Worm (Caenorhabditis elegans) whole organism, L4 larva: ENCODE measurements around the gene ceh-28.

Experiments used
- T26A8.4 ChIP-seq: fragments of 200-800 bp; sonication (Bioruptor generic); IDR thresholded peaks from 2 replicates; pipeline ENCODE4 v1.3.6; 2022; ENCODE audit warnings: missing genetic modification characterization, missing compliant biosample characterization
- Y48G9A.11 ChIP-seq: fragments of 200-800 bp; sonication (Bioruptor generic); IDR thresholded peaks from 2 replicates; pipeline ENCODE4 v1.3.6; 2022; ENCODE audit warnings: missing genetic modification reagents, missing genetic modification characterization, missing compliant biosample characterization
- aha-1 ChIP-seq: fragments of 150-350 bp; peaks from one replicate; lab custom pipeline; 2014; ENCODE audit warnings: missing biosample characterization, missing genetic modification characterization
- ceh-44 ChIP-seq: fragments of 200-800 bp; sonication (Bioruptor generic); IDR thresholded peaks from 2 replicates; pipeline ENCODE4 v1.3.6; 2022; ENCODE audit warnings: missing genetic modification reagents, missing genetic modification characterization, missing compliant biosample characterization
- ceh-82 ChIP-seq: sonication (generic microtip); optimal IDR thresholded peaks from 2 replicates; lab custom pipeline; 2017; ENCODE audit warnings: missing biosample characterization, missing genetic modification characterization
- hlh-11 ChIP-seq: fragments of 200-800 bp; sonication (Bioruptor generic); optimal IDR thresholded peaks from 2 replicates; lab custom pipeline; 2018; ENCODE audit warnings: mild to moderate bottlenecking, missing genetic modification characterization, missing compliant biosample characterization
- mdl-1 ChIP-seq, 2 experiments: fragments of 150-350 bp in 1 of 2; sonication (generic microtip) in 1 of 2; optimal IDR thresholded peaks; 2 replicates each; lab custom pipeline; 2014 to 2017; ENCODE audit warnings: missing biosample characterization in 2 of 2, missing genetic modification characterization in 2 of 2
- mdt-29 ChIP-seq: fragments of 200-800 bp; sonication (Bioruptor generic); IDR thresholded peaks from 2 replicates; pipeline ENCODE4 v1.3.6; 2022; ENCODE audit warnings: missing genetic modification reagents, missing genetic modification characterization, missing compliant biosample characterization
- nhr-48 ChIP-seq: sonication (generic microtip); optimal IDR thresholded peaks from 2 replicates; lab custom pipeline; 2016; ENCODE audit warnings: mild to moderate bottlenecking, missing genetic modification characterization, missing compliant biosample characterization
- pha-4 ChIP-seq, 2 experiments: fragments of 150-350 bp in 1 of 2; fragments of 200-800 bp in 1 of 2; sonication (Bioruptor generic) in 1 of 2; IDR thresholded peaks in 1 of 2; optimal IDR thresholded peaks in 1 of 2; 2 replicates each; pipeline versions ENCODE4 v1.3.6 to Lab custom; 2014 to 2022; ENCODE audit warnings: missing genetic modification characterization in 2 of 2, missing genetic modification reagents in 2 of 2, missing biosample characterization in 1 of 2, missing compliant biosample characterization in 1 of 2
- php-3 ChIP-seq: fragments of 200-800 bp; sonication (Bioruptor generic); IDR thresholded peaks from 2 replicates; pipeline ENCODE4 v1.3.6; 2022; ENCODE audit warnings: missing genetic modification reagents, missing genetic modification characterization, missing compliant biosample characterization
- snpc-4 ChIP-seq: fragments of 150-350 bp; optimal IDR thresholded peaks from 2 replicates; lab custom pipeline; 2014; ENCODE audit warnings: missing biosample characterization, missing genetic modification characterization
- spr-3 ChIP-seq: fragments of 200-800 bp; sonication (Bioruptor generic); optimal IDR thresholded peaks from 2 replicates; lab custom pipeline; 2018; ENCODE audit warnings: mild to moderate bottlenecking, missing genetic modification characterization, missing compliant biosample characterization
- zag-1 ChIP-seq: fragments of 150-350 bp; optimal IDR thresholded peaks from 2 replicates; lab custom pipeline; 2014; ENCODE audit warnings: missing biosample characterization, missing genetic modification characterization

DNA sequence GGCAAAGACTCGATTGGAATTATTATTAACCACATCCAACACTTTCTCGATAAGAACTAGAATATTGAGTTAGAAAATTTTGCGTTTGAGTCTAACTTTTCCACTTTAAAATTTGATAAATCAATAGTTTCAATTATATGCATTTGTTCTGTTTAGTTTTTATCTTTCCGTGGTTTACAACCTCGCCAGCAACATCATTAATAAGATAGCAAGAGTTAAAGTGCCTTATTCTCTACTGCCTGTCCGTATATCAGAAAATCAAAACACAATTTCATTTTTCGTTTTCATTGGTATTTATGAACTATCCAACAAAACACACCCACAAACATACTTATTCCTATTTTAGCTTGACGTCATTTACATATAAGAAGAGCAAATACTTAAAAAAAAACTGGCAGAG lies 14.1 kb downstream of the ceh-28 start:
- TF ChIP-seq mdl-1 (tag; optimal IDR thresholded peaks at IDR 0.05; lab: Kevin White, UChicago) (no peak), spr-3 (GFP tag; lab: Kevin White, UChicago) (no peak), Y48G9A.11 (no peak), aha-1 (tag; lab: Kevin White, UChicago) (peak; percentile 52), hlh-11 (no peak), ceh-82 (tag; lab: Kevin White, UChicago) (no peak), zag-1 (tag; lab: Kevin White, UChicago) (no peak), php-3 (GFP tag; lab: Robert Waterston, UW) (no peak), snpc-4 (no peak), pha-4 (GFP tag; IDR thresholded peaks at IDR 0.05; lab: Robert Waterston, UW) (no peak), pha-4 (tag; optimal IDR thresholded peaks at IDR 0.05; lab: Kevin White, UChicago) (no peak), mdt-29 (GFP tag; lab: Robert Waterston, UW) (no peak), ceh-44 (no peak), T26A8.4 (GFP tag; lab: Robert Waterston, UW) (no peak), nhr-48 (tag; lab: Kevin White, UChicago) (no peak)
